Worm (Caenorhabditis elegans): ENCODE measurements around the gene fbxb-14.

fbxb-14 gene

DNA sequence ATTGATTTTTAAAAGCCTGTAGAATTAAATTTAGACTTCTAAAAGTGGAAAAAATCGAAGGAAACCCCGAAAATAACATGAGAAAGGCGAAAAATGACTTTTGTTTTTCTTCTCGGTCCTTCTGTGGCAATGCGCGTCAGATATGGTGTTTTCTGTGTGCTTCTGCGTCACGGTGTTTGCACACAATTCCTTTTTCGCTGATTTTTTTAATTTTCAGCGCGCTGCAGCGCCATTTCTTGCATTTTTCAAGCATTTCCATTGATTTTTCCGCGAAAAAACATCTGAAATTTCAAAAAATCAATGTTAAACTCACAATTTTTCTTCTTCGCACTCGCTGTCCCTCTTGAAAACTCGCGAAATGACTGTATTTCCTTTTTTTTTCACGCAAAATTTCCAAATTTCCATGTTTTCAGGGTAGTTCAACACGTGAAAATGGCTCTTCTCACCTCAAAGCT is 2.3 kb downstream of the fbxb-14 start, which contains the start of the genes cdc-37 and W08F4.3:
Gene cdc-37 (minus strand): TSS at position 405 of the 455 bp plus-strand sequence.
Gene W08F4.3 (plus strand): TSS at position 414 of the 455 bp plus-strand sequence.
- peak; percentile 31 for TF ChIP-seq ces-1 (GFP tag; optimal IDR thresholded peaks at IDR 0.05)
- TF ChIP-seq pha-4 (tag; optimal IDR thresholded peaks at IDR 0.05), result no peak
- TF ChIP-seq unc-120 (tag; optimal IDR thresholded peaks at IDR 0.05; ENCODE audit: poor library complexity, severe bottlenecking), result peak; percentile 98

DNA sequence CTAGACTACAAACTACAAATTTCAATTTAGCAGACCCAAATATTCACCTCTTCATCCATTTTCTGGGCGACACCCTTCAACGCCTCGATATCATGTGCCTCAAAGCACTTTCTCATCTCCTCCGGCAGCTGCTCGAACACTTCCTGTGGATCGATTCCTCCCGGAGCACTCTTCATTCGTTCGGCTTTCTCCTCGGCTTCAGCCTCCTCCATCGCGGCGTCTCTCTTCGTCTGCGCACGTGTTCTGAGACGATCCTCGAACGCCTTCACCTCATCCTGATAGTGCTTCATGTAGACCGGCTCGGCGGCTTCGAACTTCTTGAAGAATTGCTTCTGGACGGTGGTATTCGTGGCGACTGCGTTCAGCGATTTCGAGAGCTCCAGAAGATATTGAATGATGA is 3.7 kb downstream of the fbxb-14 start:
- TF ChIP-seq pha-4 (tag; optimal IDR thresholded peaks at IDR 0.05) (no peak), sptf-1 (tag; optimal IDR thresholded peaks at IDR 0.05) (no peak), mep-1 (tag; optimal IDR thresholded peaks at IDR 0.05) (no peak), ztf-11 (tag; optimal IDR thresholded peaks at IDR 0.05) (no peak), unc-62 (GFP tag; optimal IDR thresholded peaks at IDR 0.05) (no peak), nhr-2 (tag; optimal IDR thresholded peaks at IDR 0.05) (no peak), ceh-83 (GFP tag; optimal IDR thresholded peaks at IDR 0.05) (no peak), ham-2 (GFP tag; optimal IDR thresholded peaks at IDR 0.05) (no peak), zip-8 (tag; optimal IDR thresholded peaks at IDR 0.05) (no peak)

DNA sequence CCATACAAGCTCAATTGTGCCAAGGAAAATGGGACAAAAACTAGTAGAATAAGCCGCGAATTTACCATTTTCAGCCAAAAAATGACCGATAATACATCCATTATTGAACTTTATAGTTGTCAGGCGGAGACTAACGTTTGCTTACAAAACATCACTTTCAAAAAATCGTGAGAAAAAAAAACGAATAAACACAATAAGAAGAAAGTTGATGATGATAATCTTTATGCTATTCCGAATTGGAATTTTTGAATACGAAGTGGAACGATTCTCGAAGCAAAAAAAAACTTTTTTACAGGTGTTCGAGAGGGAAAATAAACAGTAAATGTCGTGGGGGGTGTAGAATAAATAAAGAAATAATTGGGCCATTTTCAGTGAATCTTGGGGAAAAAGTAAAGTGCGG is 4.9 kb downstream of the fbxb-14 start, which contains the start of gene W08F4.7:
Gene W08F4.7 (minus strand): TSS at position 101 of the 400 bp plus-strand sequence.
- TF ChIP-seq ceh-43 (GFP tag; optimal IDR thresholded peaks at IDR 0.05) (no peak), tbx-8 (GFP tag; optimal IDR thresholded peaks at IDR 0.05) (no peak), sptf-1 (tag; optimal IDR thresholded peaks at IDR 0.05) (no peak), ceh-39 (tag; optimal IDR thresholded peaks at IDR 0.05) (no peak), sem-2 (GFP tag; optimal IDR thresholded peaks at IDR 0.05) (no peak), drap-1 (GFP tag; optimal IDR thresholded peaks at IDR 0.05) (no peak), elt-1 (tag; optimal IDR thresholded peaks at IDR 0.05; ENCODE audit: borderline replicate concordance, insufficient read depth) (no peak), nhr-12 (tag; optimal IDR thresholded peaks at IDR 0.05) (no peak), lin-32 (GFP tag; optimal IDR thresholded peaks at IDR 0.05) (no peak), ces-1 (GFP tag; optimal IDR thresholded peaks at IDR 0.05) (no peak)

DNA sequence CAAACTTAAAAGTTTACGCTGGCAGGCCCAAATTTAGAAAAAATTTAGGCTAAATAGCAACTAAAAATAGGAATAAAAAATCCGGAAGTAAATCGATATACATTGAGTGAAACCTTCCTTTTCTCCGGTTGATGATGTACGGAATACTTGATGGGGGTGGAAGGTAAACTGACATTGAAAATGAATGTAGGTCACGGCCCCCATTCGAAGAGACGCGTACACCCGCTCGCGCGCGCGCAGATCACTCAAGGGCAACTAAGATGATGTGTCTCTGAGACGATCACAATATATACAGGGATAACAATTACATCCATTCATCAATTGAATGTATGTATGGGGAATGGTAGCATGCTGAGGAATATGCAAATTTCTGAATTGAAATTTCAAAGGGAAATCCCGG is 8.5 kb downstream of the fbxb-14 start:
- no peak for TF ChIP-seq elt-1 (tag; optimal IDR thresholded peaks at IDR 0.05; ENCODE audit: borderline replicate concordance, insufficient read depth)
- no peak for TF ChIP-seq lin-32 (GFP tag; optimal IDR thresholded peaks at IDR 0.05)

DNA sequence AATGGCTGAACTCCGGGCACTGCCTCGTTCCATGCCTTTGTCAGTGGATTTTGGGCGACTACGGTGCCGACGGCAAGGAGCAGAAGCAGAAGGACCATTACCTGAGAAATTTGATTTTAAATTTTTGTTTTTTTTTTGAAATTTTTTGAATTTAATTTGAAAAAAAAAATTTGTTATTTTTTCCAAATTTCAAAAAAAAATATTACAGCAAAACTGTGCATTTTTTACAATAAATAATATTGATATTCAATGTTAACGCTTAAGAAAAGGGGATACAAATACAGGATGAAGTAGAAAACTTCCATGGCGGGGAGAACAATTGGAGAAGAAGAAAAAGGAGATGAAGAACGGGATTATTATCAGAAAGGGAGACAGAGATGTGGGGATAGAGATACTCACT is 10.5 kb downstream of the fbxb-14 start, which contains the start of gene mlt-8:
Gene mlt-8 (minus strand): TSS at position 101 of the 400 bp plus-strand sequence.
- TF ChIP-seq nhr-2 (tag; optimal IDR thresholded peaks at IDR 0.05) (no peak), ztf-11 (tag; optimal IDR thresholded peaks at IDR 0.05) (no peak), mls-2 (tag; optimal IDR thresholded peaks at IDR 0.05) (no peak), elt-3 (tag; optimal IDR thresholded peaks at IDR 0.05) (no peak), pha-4 (tag; optimal IDR thresholded peaks at IDR 0.05) (no peak), nhr-12 (tag; optimal IDR thresholded peaks at IDR 0.05) (no peak)

DNA sequence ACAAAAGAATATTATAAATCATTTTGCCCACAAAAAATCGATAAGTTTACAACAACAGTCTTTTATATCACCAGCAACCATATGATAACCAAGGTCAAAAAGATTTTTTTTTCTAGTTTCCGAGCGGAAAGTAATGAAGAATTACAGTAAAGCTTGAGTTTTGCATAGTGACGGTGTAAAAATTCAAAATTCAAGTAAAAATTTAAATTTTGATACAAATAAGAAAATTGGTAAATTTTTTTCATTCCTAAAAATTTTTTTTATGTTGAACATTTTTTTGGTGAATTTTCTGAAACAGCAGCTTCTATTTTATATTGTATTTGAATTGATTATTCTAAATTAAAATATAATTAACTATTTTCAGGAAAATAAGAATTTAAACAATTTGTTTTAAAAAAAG is 13.8 kb downstream of the fbxb-14 start, which contains the start of gene W08F4.5:
Gene W08F4.5 (minus strand): TSS at position 101 of the 400 bp plus-strand sequence.
- TF ChIP-seq nhr-12 (tag; optimal IDR thresholded peaks at IDR 0.05), result no peak
- TF ChIP-seq zip-8 (tag; optimal IDR thresholded peaks at IDR 0.05), result no peak
- TF ChIP-seq elt-1 (tag; optimal IDR thresholded peaks at IDR 0.05; ENCODE audit: borderline replicate concordance, insufficient read depth), result no peak
- TF ChIP-seq unc-62 (GFP tag; optimal IDR thresholded peaks at IDR 0.05), result no peak
- no peak for TF ChIP-seq mls-2 (tag; optimal IDR thresholded peaks at IDR 0.05)
- no peak for TF ChIP-seq mab-5 (tag; optimal IDR thresholded peaks at IDR 0.05)
- TF ChIP-seq ces-1 (GFP tag; optimal IDR thresholded peaks at IDR 0.05), result no peak
- TF ChIP-seq nhr-76 (tag; optimal IDR thresholded peaks at IDR 0.05), result no peak
- no peak for TF ChIP-seq nhr-28 (tag; optimal IDR thresholded peaks at IDR 0.05)
- TF ChIP-seq lsy-2 (tag; optimal IDR thresholded peaks at IDR 0.05), result no peak
- TF ChIP-seq lin-32 (GFP tag; optimal IDR thresholded peaks at IDR 0.05), result no peak
- TF ChIP-seq nhr-237 (tag; optimal IDR thresholded peaks at IDR 0.05), result no peak
- TF ChIP-seq nhr-2 (tag; optimal IDR thresholded peaks at IDR 0.05), result no peak
- no peak for TF ChIP-seq M03D4.4 (tag; optimal IDR thresholded peaks at IDR 0.05)
- TF ChIP-seq ham-2 (GFP tag; optimal IDR thresholded peaks at IDR 0.05), result no peak
- no peak for TF ChIP-seq elt-3 (tag; optimal IDR thresholded peaks at IDR 0.05)
- no peak for TF ChIP-seq hlh-1 (tag; optimal IDR thresholded peaks at IDR 0.05)
- TF ChIP-seq unc-120 (tag; optimal IDR thresholded peaks at IDR 0.05; ENCODE audit: poor library complexity, severe bottlenecking), result no peak
- TF ChIP-seq sem-2 (GFP tag; optimal IDR thresholded peaks at IDR 0.05), result no peak
- TF ChIP-seq bed-3 (GFP tag; optimal IDR thresholded peaks at IDR 0.05), result no peak

All from whole organism, mixed stage, embryonic.